Worm (Caenorhabditis elegans) whole organism, mixed stage, embryonic: ENCODE results near the gene F35E12.2.

Source experiments
- bed-3 ChIP-seq: fragments of 200-800 bp; sonication (Bioruptor generic); optimal IDR thresholded peaks from 3 replicates; lab custom pipeline; 2018; ENCODE audit warnings: mild to moderate bottlenecking, missing genetic modification characterization, moderate library complexity, missing compliant biosample characterization
- blmp-1 ChIP-seq: fragments of 150-350 bp; optimal IDR thresholded peaks from 2 replicates; lab custom pipeline; 2014; ENCODE audit warnings: missing biosample characterization, missing genetic modification characterization
- ceh-39 ChIP-seq: fragments of 150-350 bp; optimal IDR thresholded peaks from 2 replicates; lab custom pipeline; 2014; ENCODE audit warnings: missing biosample characterization, missing genetic modification characterization
- ceh-43 ChIP-seq: fragments of 200-800 bp; sonication (Bioruptor generic); optimal IDR thresholded peaks from 2 replicates; lab custom pipeline; 2018; ENCODE audit warnings: mild to moderate bottlenecking, missing genetic modification characterization, moderate library complexity, missing compliant biosample characterization
- ceh-83 ChIP-seq: fragments of 200-800 bp; sonication (Bioruptor generic); optimal IDR thresholded peaks from 2 replicates; lab custom pipeline; 2018; ENCODE audit warnings: mild to moderate bottlenecking, missing genetic modification characterization, missing compliant biosample characterization
- cnd-1 ChIP-seq: fragments of 200-800 bp; sonication (Bioruptor generic); optimal IDR thresholded peaks from 2 replicates; lab custom pipeline; 2018; ENCODE audit warnings: mild to moderate bottlenecking, missing genetic modification characterization, missing compliant biosample characterization
- drap-1 ChIP-seq: fragments of 200-800 bp; sonication (Bioruptor generic); optimal IDR thresholded peaks from 3 replicates; lab custom pipeline; 2018; ENCODE audit warnings: mild to moderate bottlenecking, missing genetic modification characterization, missing compliant biosample characterization
- elt-1 ChIP-seq: sonication (generic microtip); optimal IDR thresholded peaks from 2 replicates; lab custom pipeline; 2017; ENCODE audit warnings: missing genetic modification characterization, mild to moderate bottlenecking, missing compliant biosample characterization, antibody characterized with exemption, moderate library complexity, borderline replicate concordance; ENCODE audit not compliant: insufficient read depth
- elt-3 ChIP-seq: fragments of 150-350 bp; optimal IDR thresholded peaks from 2 replicates; lab custom pipeline; 2014; ENCODE audit warnings: missing biosample characterization, missing genetic modification characterization
- flh-1 ChIP-seq: fragments of 200-800 bp; sonication (Bioruptor generic); optimal IDR thresholded peaks from 2 replicates; lab custom pipeline; 2018; ENCODE audit warnings: mild to moderate bottlenecking, missing genetic modification characterization, moderate library complexity, missing compliant biosample characterization
- ham-2 ChIP-seq: fragments of 200-800 bp; sonication (Bioruptor generic); optimal IDR thresholded peaks from 2 replicates; lab custom pipeline; 2018; ENCODE audit warnings: mild to moderate bottlenecking, missing genetic modification characterization, missing compliant biosample characterization
- hlh-1 ChIP-seq: fragments of 150-350 bp; optimal IDR thresholded peaks from 2 replicates; lab custom pipeline; 2014; ENCODE audit warnings: missing biosample characterization, missing genetic modification reagents, missing genetic modification characterization
- lin-13 ChIP-seq: fragments of 150-350 bp; optimal IDR thresholded peaks from 2 replicates; lab custom pipeline; 2014; ENCODE audit warnings: missing biosample characterization, missing genetic modification characterization
- lin-32 ChIP-seq: fragments of 200-800 bp; sonication (Bioruptor generic); optimal IDR thresholded peaks from 2 replicates; lab custom pipeline; 2018; ENCODE audit warnings: mild to moderate bottlenecking, missing genetic modification characterization, missing compliant biosample characterization
- lsy-2 ChIP-seq: fragments of 150-350 bp; optimal IDR thresholded peaks from 2 replicates; lab custom pipeline; 2014; ENCODE audit warnings: missing biosample characterization, missing genetic modification characterization
- mab-5 ChIP-seq: fragments of 150-350 bp; optimal IDR thresholded peaks from 2 replicates; lab custom pipeline; 2014; ENCODE audit warnings: missing biosample characterization, missing genetic modification characterization
- mep-1 ChIP-seq: fragments of 150-350 bp; optimal IDR thresholded peaks from 2 replicates; lab custom pipeline; 2017; ENCODE audit warnings: missing biosample characterization, missing genetic modification reagents, missing genetic modification characterization, inconsistent platforms
- nhr-12 ChIP-seq: fragments of 150-350 bp; optimal IDR thresholded peaks from 2 replicates; lab custom pipeline; 2014; ENCODE audit warnings: missing biosample characterization, missing genetic modification characterization
- nhr-2 ChIP-seq: fragments of 150-350 bp; optimal IDR thresholded peaks from 2 replicates; lab custom pipeline; 2014; ENCODE audit warnings: missing biosample characterization, missing genetic modification characterization
- nhr-237 ChIP-seq: fragments of 150-350 bp; optimal IDR thresholded peaks from 2 replicates; lab custom pipeline; 2014; ENCODE audit warnings: missing biosample characterization, missing genetic modification characterization
- nhr-28 ChIP-seq: fragments of 150-350 bp; optimal IDR thresholded peaks from 2 replicates; lab custom pipeline; 2014; ENCODE audit warnings: missing biosample characterization, missing genetic modification characterization
- nhr-76 ChIP-seq: sonication (generic microtip); optimal IDR thresholded peaks from 2 replicates; lab custom pipeline; 2017; ENCODE audit warnings: missing biosample characterization, missing genetic modification characterization
- sem-2 ChIP-seq: fragments of 200-800 bp; sonication (Bioruptor generic); optimal IDR thresholded peaks from 2 replicates; lab custom pipeline; 2018; ENCODE audit warnings: mild to moderate bottlenecking, missing genetic modification characterization, missing compliant biosample characterization
- snpc-4 ChIP-seq: fragments of 150-350 bp; optimal IDR thresholded peaks from 2 replicates; lab custom pipeline; 2014; ENCODE audit warnings: missing biosample characterization, missing genetic modification characterization
- sptf-1 ChIP-seq: sonication (generic microtip); optimal IDR thresholded peaks from 2 replicates; lab custom pipeline; 2017; ENCODE audit warnings: mild to moderate bottlenecking, missing genetic modification characterization, moderate library complexity, missing compliant biosample characterization
- tbx-8 ChIP-seq: fragments of 200-800 bp; sonication (Bioruptor generic); optimal IDR thresholded peaks from 2 replicates; lab custom pipeline; 2018; ENCODE audit warnings: mild to moderate bottlenecking, missing genetic modification characterization, moderate library complexity, missing compliant biosample characterization
- unc-120 ChIP-seq: sonication (generic microtip); optimal IDR thresholded peaks from 2 replicates; lab custom pipeline; 2017; ENCODE audit warnings: missing genetic modification characterization, missing compliant biosample characterization; ENCODE audit not compliant: poor library complexity, severe bottlenecking
- unc-39 ChIP-seq: fragments of 150-350 bp; optimal IDR thresholded peaks from 2 replicates; lab custom pipeline; 2014; ENCODE audit warnings: missing biosample characterization, missing genetic modification characterization
- unc-62 ChIP-seq: fragments of 150-350 bp; optimal IDR thresholded peaks from 2 replicates; lab custom pipeline; 2014; ENCODE audit warnings: missing biosample characterization, missing genetic modification reagents, missing genetic modification characterization

F35E12.2 gene

ce11 chrV:13724781-13725180 is at the start of gene F35E12.2:
F35E12.2 (minus strand) TSS chrV:13724881.
- no peak for TF ChIP-seq mab-5 (tag; lab: Kevin White, UChicago)
- TF ChIP-seq, all 35 proteins: peak for 0

DNA sequence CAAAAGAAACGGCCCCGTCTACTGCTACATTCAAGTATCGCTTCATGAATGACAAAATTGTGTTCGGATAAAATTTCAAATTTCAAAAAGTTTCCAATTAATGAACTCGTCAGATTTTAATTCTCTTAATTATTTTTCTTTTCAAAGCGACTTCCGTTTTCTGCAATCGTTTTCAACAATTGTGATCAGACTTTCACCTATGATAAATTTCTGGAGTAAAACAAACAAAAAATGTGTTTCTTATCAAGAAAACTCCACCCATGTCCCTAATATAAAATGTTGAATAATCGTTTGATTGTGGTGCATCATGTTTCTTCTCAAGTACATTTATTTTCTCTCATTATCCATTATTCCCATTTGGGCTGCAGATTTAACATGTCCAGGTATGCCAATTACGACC is 46.5 kb upstream of the F35E12.2 start, which contains the start of gene F20G2.5:
F20G2.5 (plus strand) TSS at position 301 of the 400 bp plus-strand sequence.
- TF ChIP-seq lin-13 (tag; lab: Kevin White, UChicago) = no peak
- TF ChIP-seq flh-1 (GFP tag; lab: Kevin White, UChicago) = no peak
- TF ChIP-seq elt-3 (tag; lab: Kevin White, UChicago) = no peak
- TF ChIP-seq mab-5 (tag; lab: Kevin White, UChicago) = no peak
- no peak for TF ChIP-seq nhr-237 (tag; lab: Kevin White, UChicago)
- TF ChIP-seq nhr-76 (tag; lab: Kevin White, UChicago) = no peak
- no peak for TF ChIP-seq blmp-1 (tag; lab: Kevin White, UChicago)
- TF ChIP-seq ham-2 = no peak
- no peak for TF ChIP-seq lin-32 (GFP tag; lab: Kevin White, UChicago)
- TF ChIP-seq elt-1 = no peak
- TF ChIP-seq unc-120 (tag; lab: Kevin White, UChicago) = no peak
- TF ChIP-seq nhr-2 (tag; lab: Kevin White, UChicago) = no peak
- TF ChIP-seq hlh-1 (tag; lab: Kevin White, UChicago) = no peak
- no peak for TF ChIP-seq cnd-1
- TF ChIP-seq ceh-83 (GFP tag; lab: Kevin White, UChicago) = no peak
- TF ChIP-seq sptf-1 = no peak
- no peak for TF ChIP-seq ceh-43

DNA sequence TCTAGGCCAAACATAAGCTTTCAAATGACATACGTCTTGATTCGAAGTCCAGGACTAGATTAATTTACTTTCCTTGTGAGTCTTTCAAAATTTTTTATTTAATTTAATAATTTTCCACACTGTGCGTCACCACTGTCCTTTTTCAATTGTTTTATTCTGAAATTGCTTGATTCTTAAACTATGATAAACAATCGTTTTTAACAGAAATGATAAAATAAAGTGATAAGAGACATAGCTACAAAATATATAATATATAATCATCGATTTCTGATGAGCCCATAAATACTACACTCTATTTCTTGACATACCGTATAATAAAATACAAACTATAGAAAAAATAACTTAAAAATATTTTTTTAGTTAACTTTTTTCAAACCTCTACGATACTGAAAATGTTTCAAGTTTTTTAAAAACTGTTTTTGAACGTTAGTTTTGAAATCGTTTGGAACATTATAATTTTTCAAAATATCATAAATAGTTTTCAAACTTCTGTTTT is 44.3 kb upstream of the F35E12.2 start, which contains the start of gene nas-24:
nas-24 (plus strand) TSS at position 446 of the 496 bp plus-strand sequence.
- no peak for TF ChIP-seq lsy-2 (tag; lab: Kevin White, UChicago)
- TF ChIP-seq nhr-237 (tag; lab: Kevin White, UChicago) = no peak
- TF ChIP-seq nhr-2 (tag; lab: Kevin White, UChicago) = no peak
- no peak for TF ChIP-seq tbx-8 (GFP tag; lab: Kevin White, UChicago)
- no peak for TF ChIP-seq flh-1 (GFP tag; lab: Kevin White, UChicago)
- TF ChIP-seq nhr-28 (tag; lab: Kevin White, UChicago) = no peak
- no peak for TF ChIP-seq cnd-1
- no peak for TF ChIP-seq ceh-39
- TF ChIP-seq sem-2 (GFP tag; lab: Kevin White, UChicago) = no peak
- TF ChIP-seq ham-2 = no peak
- TF ChIP-seq unc-62 = no peak
- TF ChIP-seq sptf-1 = no peak
- TF ChIP-seq nhr-76 (tag; lab: Kevin White, UChicago) = no peak
- TF ChIP-seq ceh-83 (GFP tag; lab: Kevin White, UChicago) = no peak

DNA sequence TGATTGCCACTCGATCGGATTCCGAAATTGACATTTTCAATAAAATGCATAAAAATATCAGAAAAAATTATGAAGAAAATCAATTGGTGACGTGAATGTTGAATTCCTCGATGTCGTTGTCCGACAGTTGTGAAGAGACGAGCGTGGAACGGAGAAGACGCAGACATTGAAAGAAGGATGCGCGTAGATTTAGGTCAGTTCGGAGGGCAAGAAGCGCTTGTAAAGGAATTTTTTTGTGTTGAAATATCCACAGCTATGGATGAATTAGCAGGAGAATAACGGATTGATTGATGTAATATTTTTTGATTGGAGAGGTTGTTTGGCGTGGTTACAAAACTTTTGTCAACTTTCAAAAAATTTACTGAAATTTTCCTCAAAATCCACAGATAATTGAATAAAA is 43.7 kb upstream of the F35E12.2 start, which contains the start of gene F20G2.3:
F20G2.3 (minus strand) TSS at position 101 of the 400 bp plus-strand sequence.
- TF ChIP-seq lin-32 (GFP tag; lab: Kevin White, UChicago) (no peak), bed-3 (GFP tag; lab: Kevin White, UChicago) (no peak), snpc-4 (tag; lab: Kevin White, UChicago) (no peak), hlh-1 (tag; lab: Kevin White, UChicago) (no peak)
- TF ChIP-seq, all 35 proteins: peak for 0

DNA sequence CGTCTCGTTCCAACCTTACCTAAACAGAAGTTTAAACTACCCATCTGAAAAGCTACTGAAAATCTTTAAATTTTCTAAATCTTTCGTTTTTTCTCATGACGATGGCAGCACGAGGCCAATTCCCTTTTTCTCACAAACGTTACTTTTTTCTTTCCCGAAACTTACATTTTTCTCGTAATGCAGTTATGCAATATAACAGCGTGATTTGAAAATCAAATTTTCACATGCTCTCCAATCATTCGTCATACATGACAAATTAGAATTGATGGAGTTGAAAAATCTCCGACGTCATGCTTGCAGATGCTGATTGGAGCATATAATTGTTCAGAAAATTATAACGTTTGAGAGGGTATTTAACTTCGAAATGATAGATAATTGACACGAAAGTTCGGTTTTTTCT is 39.0 kb upstream of the F35E12.2 start:
- TF ChIP-seq ceh-39 (no peak), unc-39 (tag; lab: Kevin White, UChicago) (no peak), elt-1 (no peak), mep-1 (no peak), nhr-12 (tag; lab: Kevin White, UChicago) (no peak), unc-120 (tag; lab: Kevin White, UChicago) (no peak), lin-32 (GFP tag; lab: Kevin White, UChicago) (no peak), ceh-83 (GFP tag; lab: Kevin White, UChicago) (no peak), bed-3 (GFP tag; lab: Kevin White, UChicago) (no peak), ham-2 (no peak), lin-13 (tag; lab: Kevin White, UChicago) (no peak), nhr-28 (tag; lab: Kevin White, UChicago) (no peak), flh-1 (GFP tag; lab: Kevin White, UChicago) (no peak), drap-1 (GFP tag; lab: Kevin White, UChicago) (no peak), elt-3 (tag; lab: Kevin White, UChicago) (no peak), nhr-76 (tag; lab: Kevin White, UChicago) (no peak), cnd-1 (no peak), sem-2 (GFP tag; lab: Kevin White, UChicago) (no peak)
